Worm (Caenorhabditis elegans) whole organism, L1 larva: ENCODE measurements around the gene M162.15.

Source experiments
- Y116A8C.19 ChIP-seq: sonication (generic microtip); optimal IDR thresholded peaks from 2 replicates; lab custom pipeline; 2016; ENCODE audit warnings: missing compliant biosample characterization, missing genetic modification characterization, borderline replicate concordance
- alr-1 ChIP-seq: fragments of 200-800 bp; sonication (Bioruptor generic); optimal IDR thresholded peaks from 2 replicates; lab custom pipeline; 2018; ENCODE audit warnings: borderline replicate concordance, mild to moderate bottlenecking, missing genetic modification characterization, missing compliant biosample characterization
- aly-2 ChIP-seq: fragments of 150-350 bp; optimal IDR thresholded peaks from 2 replicates; lab custom pipeline; 2014; ENCODE audit warnings: missing biosample characterization, missing genetic modification characterization
- ama-1 ChIP-seq: fragments of 150-350 bp; optimal IDR thresholded peaks from 2 replicates; lab custom pipeline; 2014
- ceh-63 ChIP-seq: fragments of 200-800 bp; sonication (Bioruptor generic); optimal IDR thresholded peaks from 2 replicates; lab custom pipeline; 2018; ENCODE audit warnings: mild to moderate bottlenecking, missing genetic modification characterization, missing compliant biosample characterization
- ceh-88 ChIP-seq: fragments of 200-800 bp; sonication (Bioruptor generic); IDR thresholded peaks from 2 replicates; pipeline ENCODE4 v1.3.6; 2022; ENCODE audit warnings: missing genetic modification characterization, missing compliant biosample characterization
- dpl-1 ChIP-seq, 3 experiments: fragments of 150-350 bp in 2 of 3; sonication (generic microtip) in 1 of 3; optimal IDR thresholded peaks; 2 replicates each; lab custom pipeline; 2014 to 2017; ENCODE audit warnings: missing biosample characterization in 3 of 3, missing genetic modification characterization in 3 of 3, missing genetic modification reagents in 3 of 3
- efl-1 ChIP-seq, 4 experiments: fragments of 150-350 bp; optimal IDR thresholded peaks in 3 of 4; peaks in 1 of 4; 1 replicate in 1 of 4; 2 replicates in 3 of 4; lab custom pipeline; 2014; ENCODE audit warnings: missing biosample characterization in 2 of 4, missing genetic modification characterization in 2 of 4, missing genetic modification reagents in 2 of 4
- egl-27 ChIP-seq, 2 experiments: fragments of 150-350 bp in 1 of 2; sonication (generic microtip); optimal IDR thresholded peaks; 3 replicates each; lab custom pipeline; 2017 to 2018; ENCODE audit warnings: missing biosample characterization in 2 of 2, missing genetic modification characterization in 2 of 2, missing genetic modification reagents in 2 of 2
- elt-2 ChIP-seq: sonication (generic microtip); optimal IDR thresholded peaks from 2 replicates; lab custom pipeline; 2016; ENCODE audit warnings: missing genetic modification characterization, mild to moderate bottlenecking, inconsistent platforms, missing compliant biosample characterization, missing genetic modification reagents
- fkh-4 ChIP-seq: sonication (generic microtip); optimal IDR thresholded peaks from 2 replicates; lab custom pipeline; 2016; ENCODE audit warnings: missing compliant biosample characterization, missing genetic modification characterization, borderline replicate concordance
- fkh-8 ChIP-seq: sonication (generic microtip); optimal IDR thresholded peaks from 2 replicates; lab custom pipeline; 2016; ENCODE audit warnings: mild to moderate bottlenecking, missing genetic modification characterization, missing compliant biosample characterization
- grh-1 ChIP-seq: fragments of 200-800 bp; sonication (Bioruptor generic); IDR thresholded peaks from 2 replicates; pipeline ENCODE4 v1.3.6; 2022; ENCODE audit warnings: missing genetic modification reagents, missing genetic modification characterization, missing compliant biosample characterization
- isw-1 ChIP-seq: fragments of 200-800 bp; sonication (Bioruptor generic); IDR thresholded peaks from 2 replicates; pipeline ENCODE4 v1.3.6; 2022; ENCODE audit warnings: missing genetic modification characterization, missing compliant biosample characterization
- lin-15B ChIP-seq: fragments of 150-350 bp; sonication (generic microtip); optimal IDR thresholded peaks from 3 replicates; lab custom pipeline; 2014; ENCODE audit warnings: missing biosample characterization, missing genetic modification characterization
- lin-35 ChIP-seq, 2 experiments: fragments of 150-350 bp; optimal IDR thresholded peaks; 2 replicates each; lab custom pipeline; 2014; ENCODE audit warnings: missing biosample characterization in 2 of 2, missing genetic modification characterization in 2 of 2, missing genetic modification reagents in 2 of 2
- lir-3 ChIP-seq: sonication (generic microtip); optimal IDR thresholded peaks from 2 replicates; lab custom pipeline; 2016; ENCODE audit warnings: mild to moderate bottlenecking, missing genetic modification characterization, moderate library complexity, missing compliant biosample characterization; ENCODE audit not compliant: poor library complexity
- lsy-2 ChIP-seq, 2 experiments: fragments of 150-350 bp; optimal IDR thresholded peaks; 2 replicates each; lab custom pipeline; 2014; ENCODE audit warnings: missing biosample characterization in 2 of 2, missing genetic modification characterization in 2 of 2
- nhr-11 ChIP-seq: fragments of 150-350 bp; optimal IDR thresholded peaks from 2 replicates; lab custom pipeline; 2014; ENCODE audit warnings: missing biosample characterization, missing genetic modification characterization
- nhr-237 ChIP-seq: fragments of 150-350 bp; optimal IDR thresholded peaks from 2 replicates; lab custom pipeline; 2014; ENCODE audit warnings: missing biosample characterization, missing genetic modification characterization
- nhr-71 ChIP-seq: sonication (generic microtip); optimal IDR thresholded peaks from 2 replicates; lab custom pipeline; 2016; ENCODE audit warnings: mild to moderate bottlenecking, missing genetic modification characterization, moderate library complexity, missing compliant biosample characterization
- nhr-76 ChIP-seq: sonication (generic microtip); optimal IDR thresholded peaks from 2 replicates; lab custom pipeline; 2017; ENCODE audit warnings: missing biosample characterization, missing genetic modification characterization
- nhr-85 ChIP-seq: sonication (generic microtip); peaks from one replicate; lab custom pipeline; 2016; ENCODE audit warnings: missing genetic modification characterization, inconsistent platforms, missing compliant biosample characterization
- pag-3 ChIP-seq: sonication (generic microtip); optimal IDR thresholded peaks from 2 replicates; lab custom pipeline; 2017; ENCODE audit warnings: missing genetic modification characterization, mild to moderate bottlenecking, missing compliant biosample characterization, antibody characterized with exemption, borderline replicate concordance; ENCODE audit not compliant: insufficient read depth
- pqm-1 ChIP-seq: sonication (generic microtip); optimal IDR thresholded peaks from 3 replicates; lab custom pipeline; 2017; ENCODE audit warnings: missing biosample characterization, missing genetic modification characterization
- rnt-1 ChIP-seq: sonication (generic microtip); optimal IDR thresholded peaks from 2 replicates; lab custom pipeline; 2016; ENCODE audit warnings: mild to moderate bottlenecking, missing genetic modification characterization, moderate library complexity, missing compliant biosample characterization
- skn-1 ChIP-seq: fragments of 150-350 bp; optimal IDR thresholded peaks from 2 replicates; lab custom pipeline; 2014; ENCODE audit warnings: missing biosample characterization, missing genetic modification characterization
- snpc-4 ChIP-seq: fragments of 150-350 bp; optimal IDR thresholded peaks from 2 replicates; lab custom pipeline; 2014; ENCODE audit warnings: missing biosample characterization, missing genetic modification characterization
- sox-4 ChIP-seq: sonication (generic microtip); optimal IDR thresholded peaks from 2 replicates; lab custom pipeline; 2016; ENCODE audit warnings: missing genetic modification characterization, missing compliant biosample characterization
- sptf-1 ChIP-seq: fragments of 150-350 bp; optimal IDR thresholded peaks from 2 replicates; lab custom pipeline; 2014; ENCODE audit warnings: missing biosample characterization, missing genetic modification characterization
- tbx-2 ChIP-seq: sonication (generic microtip); optimal IDR thresholded peaks from 2 replicates; lab custom pipeline; 2016; ENCODE audit warnings: missing genetic modification characterization, missing compliant biosample characterization
- unc-30 ChIP-seq: sonication (generic microtip); optimal IDR thresholded peaks from 2 replicates; lab custom pipeline; 2017; ENCODE audit warnings: missing biosample characterization, missing genetic modification characterization
- unc-98 ChIP-seq: fragments of 200-800 bp; sonication (Bioruptor generic); IDR thresholded peaks from 2 replicates; pipeline ENCODE4 v1.3.6; 2022; ENCODE audit warnings: missing genetic modification characterization, missing compliant biosample characterization
- vab-15 ChIP-seq: sonication (generic microtip); optimal IDR thresholded peaks from 2 replicates; lab custom pipeline; 2017; ENCODE audit warnings: missing genotype, mild to moderate bottlenecking, missing genetic modification characterization, missing compliant biosample characterization

The M162.15 gene

ce11 chrV:19767719-19768118, 3.8 kb downstream of the M162.15 start:
- TF ChIP-seq ama-1 (lab: Kevin White, UChicago), result no peak
- no peak for TF ChIP-seq lsy-2 (tag; optimal IDR thresholded peaks at IDR 0.05; lab: Kevin White, UChicago)
- TF ChIP-seq sox-4 (tag; lab: Kevin White, UChicago), result no peak
- no peak for TF ChIP-seq fkh-4 (tag; lab: Kevin White, UChicago)
- TF ChIP-seq efl-1 (optimal IDR thresholded peaks at IDR 0.05; lab: Kevin White, UChicago), result no peak
- TF ChIP-seq efl-1 (GFP tag; optimal IDR thresholded peaks at IDR 0.05 in 1 of 2; lab: Kevin White, UChicago), result peak in 1 of 2 experiments; percentile 48
- TF ChIP-seq fkh-8 (tag; lab: Kevin White, UChicago), result no peak
- TF ChIP-seq snpc-4 (tag; lab: Kevin White, UChicago), result no peak
- TF ChIP-seq, all 84 proteins: peak for 1

ce11 chrV:19760751-19761150, 10.8 kb downstream of the M162.15 start, which contains the start of gene M162.5:
Gene M162.5 (plus strand): TSS chrV:19761051.
- TF ChIP-seq nhr-11 (tag; lab: Kevin White, UChicago) (no peak), isw-1 (GFP tag; lab: Robert Waterston, UW) (no peak), tbx-2 (no peak), fkh-8 (tag; lab: Kevin White, UChicago) (no peak), sptf-1 (no peak), pqm-1 (tag; lab: Kevin White, UChicago) (no peak), snpc-4 (tag; lab: Kevin White, UChicago) (no peak), lin-15B (tag; lab: Kevin White, UChicago) (no peak), grh-1 (GFP tag; lab: Robert Waterston, UW) (no peak), efl-1 (optimal IDR thresholded peaks at IDR 0.05; lab: Kevin White, UChicago) (no peak), efl-1 (GFP tag; optimal IDR thresholded peaks at IDR 0.05 in 1 of 2; lab: Kevin White, UChicago) (no peak), lir-3 (no peak), egl-27 (tag; optimal IDR thresholded peaks at IDR 0.05; lab: Kevin White, UChicago) (no peak), pag-3 (tag; lab: Kevin White, UChicago) (no peak), lin-35 (GFP tag; optimal IDR thresholded peaks at IDR 0.05; lab: Kevin White, UChicago) (no peak)

- TF ChIP-seq nhr-76 (tag; lab: Kevin White, UChicago) (no peak), nhr-85 (tag; lab: Kevin White, UChicago) (peak; percentile 1), nhr-237 (tag; lab: Kevin White, UChicago) (no peak), vab-15 (no peak), lir-3 (no peak)
These were observed 12.3 kb downstream of the M162.15 start for ce11 chrV:19759282-19759681.

ce11 chrV:19756253-19756652, 15.3 kb downstream of the M162.15 start, which contains the start of gene W04E12.9:
Gene W04E12.9 (plus strand): TSS chrV:19756553.
- no peak for TF ChIP-seq ceh-88
- no peak for TF ChIP-seq snpc-4 (tag; lab: Kevin White, UChicago)
- TF ChIP-seq elt-2 (tag; lab: Kevin White, UChicago), result no peak
- TF ChIP-seq dpl-1 (GFP tag; optimal IDR thresholded peaks at IDR 0.05; lab: Kevin White, UChicago), result no peak
- TF ChIP-seq alr-1 (tag; lab: Kevin White, UChicago), result no peak
- no peak for TF ChIP-seq skn-1 (tag; lab: Kevin White, UChicago)
- no peak for TF ChIP-seq fkh-8 (tag; lab: Kevin White, UChicago)
- TF ChIP-seq ceh-63 (GFP tag; lab: Kevin White, UChicago), result no peak
- TF ChIP-seq unc-98, result no peak
- no peak for TF ChIP-seq unc-30 (tag; lab: Kevin White, UChicago)
- TF ChIP-seq rnt-1 (tag; lab: Kevin White, UChicago), result no peak
- no peak for TF ChIP-seq pqm-1 (tag; lab: Kevin White, UChicago)
- TF ChIP-seq nhr-71 (tag; lab: Kevin White, UChicago), result no peak
- TF ChIP-seq fkh-4 (tag; lab: Kevin White, UChicago), result no peak
- no peak for TF ChIP-seq aly-2 (tag; lab: Kevin White, UChicago)
- TF ChIP-seq, all 84 proteins: peak for 0

- TF ChIP-seq Y116A8C.19 (tag; lab: Kevin White, UChicago) (no peak), lin-35 (GFP tag; optimal IDR thresholded peaks at IDR 0.05; lab: Kevin White, UChicago) (peak in 1 of 2 experiments; percentile 28), elt-2 (tag; lab: Kevin White, UChicago) (peak; percentile 65)
- TF ChIP-seq, all 84 proteins: peak for 2
These were observed 16.3 kb downstream of the M162.15 start, which contains the start of gene clec-50 for ce11 chrV:19755260-19755659. Gene clec-50 (minus strand): TSS chrV:19755368.
